Fruit fly (Drosophila melanogaster) S2 (cell line): ENCODE data around the gene mRpL35.

Source experiments
- CG8478 ChIP-seq: fragments of >200 bp; optimal IDR thresholded peaks from 2 replicates; lab custom pipeline; 2018
- CTCF ChIP-seq, 2 experiments: fragments of >200 bp; optimal IDR thresholded peaks; 2 replicates each; lab custom pipeline; 2018

- TF ChIP-seq CG8478 (lab: Kevin White, UChicago) = no peak
- no peak for TF ChIP-seq CTCF (optimal IDR thresholded peaks at IDR 0.05; lab: Kevin White, UChicago)
Measured at dm6 chr3R:22014397-22014796, 8.9 kb upstream of the mRpL35 start, which contains the start of gene Theg.
